Worm (Caenorhabditis elegans) whole organism, L2 larva: ENCODE measurements around the gene sup-18.

ENCODE experiments used
- C34F6.9 ChIP-seq: fragments of 150-350 bp; optimal IDR thresholded peaks from 2 replicates; lab custom pipeline; 2014; ENCODE audit warnings: missing biosample characterization, missing genetic modification characterization
- F13H6.1 ChIP-seq: sonication (generic microtip); optimal IDR thresholded peaks from 2 replicates; lab custom pipeline; 2016; ENCODE audit warnings: missing genetic modification characterization, missing compliant biosample characterization
- R02D3.7 ChIP-seq: fragments of 150-350 bp; optimal IDR thresholded peaks from 2 replicates; lab custom pipeline; 2014; ENCODE audit warnings: missing biosample characterization, missing genetic modification characterization
- Y55F3AM.14 ChIP-seq: fragments of 200-800 bp; sonication (Bioruptor generic); optimal IDR thresholded peaks from 2 replicates; lab custom pipeline; 2018; ENCODE audit warnings: mild to moderate bottlenecking, missing genetic modification characterization, missing compliant biosample characterization
- blmp-1 ChIP-seq: sonication (generic microtip); optimal IDR thresholded peaks from 2 replicates; lab custom pipeline; 2017; ENCODE audit warnings: missing genetic modification characterization, mild to moderate bottlenecking, missing compliant biosample characterization, antibody characterized with exemption, moderate library complexity; ENCODE audit not compliant: insufficient read depth
- ceh-16 ChIP-seq: fragments of 150-350 bp; optimal IDR thresholded peaks from 2 replicates; lab custom pipeline; 2014; ENCODE audit warnings: missing biosample characterization, missing genetic modification characterization
- ceh-82 ChIP-seq: fragments of 150-350 bp; optimal IDR thresholded peaks from 2 replicates; lab custom pipeline; 2014; ENCODE audit warnings: missing biosample characterization, missing genetic modification characterization
- dmd-4 ChIP-seq: sonication (generic microtip); optimal IDR thresholded peaks from 2 replicates; lab custom pipeline; 2017; ENCODE audit warnings: missing biosample characterization, missing genetic modification characterization
- egl-27 ChIP-seq: sonication (generic microtip); optimal IDR thresholded peaks from 3 replicates; lab custom pipeline; 2017; ENCODE audit warnings: missing biosample characterization, missing genetic modification reagents, missing genetic modification characterization
- elt-1 ChIP-seq: fragments of 150-350 bp; optimal IDR thresholded peaks from 2 replicates; lab custom pipeline; 2014; ENCODE audit warnings: missing biosample characterization, missing genetic modification characterization
- gmeb-1 ChIP-seq: fragments of 150-350 bp; optimal IDR thresholded peaks from 2 replicates; lab custom pipeline; 2014; ENCODE audit warnings: missing biosample characterization, missing genetic modification characterization
- lin-11 ChIP-seq: fragments of 150-350 bp; sonication (generic microtip); optimal IDR thresholded peaks from 2 replicates; lab custom pipeline; 2014; ENCODE audit warnings: missing biosample characterization, missing genetic modification characterization, inconsistent platforms, mixed read lengths
- lin-39 ChIP-seq: fragments of 150-350 bp; optimal IDR thresholded peaks from 2 replicates; lab custom pipeline; 2014; ENCODE audit warnings: missing biosample characterization, missing genetic modification reagents, missing genetic modification characterization
- lsy-2 ChIP-seq, 2 experiments: fragments of 150-350 bp in 1 of 2; sonication (generic microtip) in 1 of 2; optimal IDR thresholded peaks; 2 replicates each; lab custom pipeline; 2014 to 2017; ENCODE audit warnings: missing biosample characterization in 2 of 2, missing genetic modification characterization in 2 of 2
- mab-5 ChIP-seq: fragments of 150-350 bp; optimal IDR thresholded peaks from 2 replicates; lab custom pipeline; 2014; ENCODE audit warnings: missing biosample characterization, missing genetic modification characterization
- mbf-1 ChIP-seq: sonication (generic microtip); optimal IDR thresholded peaks from 2 replicates; lab custom pipeline; 2017; ENCODE audit warnings: missing biosample characterization, missing genetic modification characterization
- mdl-1 ChIP-seq, 2 experiments: fragments of 150-350 bp in 1 of 2; sonication (generic microtip) in 1 of 2; optimal IDR thresholded peaks; 2 replicates each; lab custom pipeline; 2017; ENCODE audit warnings: missing biosample characterization in 2 of 2, missing genetic modification characterization in 2 of 2
- nhr-10 ChIP-seq: sonication (generic microtip); optimal IDR thresholded peaks from 2 replicates; lab custom pipeline; 2017; ENCODE audit warnings: missing biosample characterization, missing genetic modification characterization
- nhr-11 ChIP-seq: fragments of 150-350 bp; optimal IDR thresholded peaks from 2 replicates; lab custom pipeline; 2014; ENCODE audit warnings: missing biosample characterization, missing genetic modification characterization
- nhr-12 ChIP-seq: fragments of 150-350 bp; optimal IDR thresholded peaks from 2 replicates; lab custom pipeline; 2014; ENCODE audit warnings: missing biosample characterization, missing genetic modification characterization
- nhr-129 ChIP-seq: fragments of 150-350 bp; optimal IDR thresholded peaks from 2 replicates; lab custom pipeline; 2014; ENCODE audit warnings: missing biosample characterization, missing genetic modification characterization
- nhr-23 ChIP-seq: fragments of 150-350 bp; optimal IDR thresholded peaks from 2 replicates; lab custom pipeline; 2014; ENCODE audit warnings: missing biosample characterization, missing genetic modification reagents, missing genetic modification characterization
- nhr-237 ChIP-seq: fragments of 150-350 bp; optimal IDR thresholded peaks from 2 replicates; lab custom pipeline; 2014; ENCODE audit warnings: missing biosample characterization, missing genetic modification characterization
- nhr-25 ChIP-seq: fragments of 150-350 bp; sonication (generic microtip); optimal IDR thresholded peaks from 3 replicates; lab custom pipeline; 2014; ENCODE audit warnings: missing biosample characterization, missing genetic modification characterization
- nhr-6 ChIP-seq: fragments of 150-350 bp; optimal IDR thresholded peaks from 2 replicates; lab custom pipeline; 2014; ENCODE audit warnings: missing biosample characterization, missing genetic modification characterization
- nhr-77 ChIP-seq: fragments of 150-350 bp; optimal IDR thresholded peaks from 2 replicates; lab custom pipeline; 2014; ENCODE audit warnings: missing biosample characterization, missing genetic modification characterization
- sem-4 ChIP-seq: fragments of 150-350 bp; optimal IDR thresholded peaks from 2 replicates; lab custom pipeline; 2014; ENCODE audit warnings: missing biosample characterization, missing genetic modification reagents, missing genetic modification characterization
- skn-1 ChIP-seq: sonication (generic microtip); optimal IDR thresholded peaks from 2 replicates; lab custom pipeline; 2017; ENCODE audit warnings: missing biosample characterization, missing genetic modification characterization
- sma-3 ChIP-seq: sonication (generic microtip); optimal IDR thresholded peaks from 2 replicates; lab custom pipeline; 2016; ENCODE audit warnings: missing genetic modification reagents, missing genetic modification characterization, missing compliant biosample characterization
- sma-9 ChIP-seq, 2 experiments: fragments of 150-350 bp in 1 of 2; sonication (generic microtip) in 1 of 2; optimal IDR thresholded peaks; 2 replicates each; lab custom pipeline; 2014 to 2016; ENCODE audit warnings: missing genetic modification characterization in 2 of 2, mild to moderate bottlenecking in 1 of 2, missing biosample characterization in 1 of 2, missing compliant biosample characterization in 1 of 2, missing genetic modification reagents in 1 of 2, moderate library complexity in 1 of 2
- snpc-4 ChIP-seq: fragments of 150-350 bp; optimal IDR thresholded peaks from 2 replicates; lab custom pipeline; 2014; ENCODE audit warnings: missing biosample characterization, missing genetic modification characterization
- unc-39 ChIP-seq: fragments of 150-350 bp; optimal IDR thresholded peaks from 2 replicates; lab custom pipeline; 2014; ENCODE audit warnings: missing biosample characterization, missing genetic modification characterization
- unc-55 ChIP-seq: fragments of 150-350 bp; sonication (generic microtip); optimal IDR thresholded peaks from 3 replicates; lab custom pipeline; 2014; ENCODE audit warnings: missing biosample characterization, missing genetic modification reagents, missing genetic modification characterization
- unc-62 ChIP-seq: fragments of 150-350 bp; optimal IDR thresholded peaks from 2 replicates; lab custom pipeline; 2014; ENCODE audit warnings: missing biosample characterization, missing genetic modification reagents, missing genetic modification characterization
- zag-1 ChIP-seq: fragments of 150-350 bp; optimal IDR thresholded peaks from 2 replicates; lab custom pipeline; 2014; ENCODE audit warnings: missing biosample characterization, missing genetic modification characterization
- ztf-1 ChIP-seq: fragments of 200-800 bp; sonication (Bioruptor generic); conservative IDR thresholded peaks from 2 replicates; pipeline ENCODE4 v1.3.6; 2022; ENCODE audit warnings: missing genetic modification characterization, missing compliant biosample characterization
- ztf-11 ChIP-seq: sonication (generic microtip); optimal IDR thresholded peaks from 2 replicates; lab custom pipeline; 2017; ENCODE audit warnings: missing biosample characterization, missing genetic modification characterization
- ztf-4 ChIP-seq: fragments of 150-350 bp; optimal IDR thresholded peaks from 2 replicates; lab custom pipeline; 2014; ENCODE audit warnings: missing biosample characterization, missing genetic modification characterization

The sup-18 gene

ce11 chrIII:7854494-7855184 lies 24.1 kb downstream of the sup-18 start, which contains the start of gene rpl-35 (continued):
- TF ChIP-seq mdl-1 (tag; optimal IDR thresholded peaks at IDR 0.05; lab: Kevin White, UChicago) (peak; percentile 51 to 96), nhr-10 (peak; percentile 94), nhr-25 (peak; percentile 100)

ce11 chrIII:7848173-7848572 lies 30.5 kb downstream of the sup-18 start:
- TF ChIP-seq sma-9 (GFP tag; optimal IDR thresholded peaks at IDR 0.05; lab: Kevin White, UChicago) (peak; percentile 9), sma-9 (tag; optimal IDR thresholded peaks at IDR 0.05; lab: Kevin White, UChicago) (no peak), ceh-82 (no peak), lsy-2 (tag; optimal IDR thresholded peaks at IDR 0.05; lab: Kevin White, UChicago) (peak in 1 of 2 experiments; percentile 17), lin-11 (tag; lab: Kevin White, UChicago) (no peak), C34F6.9 (tag; lab: Kevin White, UChicago) (peak; percentile 50), nhr-237 (tag; lab: Kevin White, UChicago) (no peak), sem-4 (tag; lab: Kevin White, UChicago) (no peak), ztf-1 (no peak), Y55F3AM.14 (GFP tag; lab: Kevin White, UChicago) (no peak), dmd-4 (tag; lab: Kevin White, UChicago) (no peak), nhr-129 (tag; lab: Kevin White, UChicago) (peak; percentile 31), nhr-77 (no peak), unc-62 (no peak), lin-39 (peak; percentile 25), mab-5 (no peak), sma-3 (GFP tag; lab: Kevin White, UChicago) (no peak), nhr-11 (tag; lab: Kevin White, UChicago) (no peak), elt-1 (tag; lab: Kevin White, UChicago) (no peak)

ce11 chrIII:7843536-7843935 lies 35.2 kb downstream of the sup-18 start, which contains the start of gene ZK652.8:
ZK652.8 (minus strand) TSS chrIII:7843636.
- no peak for TF ChIP-seq nhr-6 (tag; lab: Kevin White, UChicago)
- no peak for TF ChIP-seq nhr-12 (tag; lab: Kevin White, UChicago)
- TF ChIP-seq nhr-237 (tag; lab: Kevin White, UChicago), result no peak
- no peak for TF ChIP-seq nhr-11 (tag; lab: Kevin White, UChicago)
- TF ChIP-seq sma-9 (GFP tag; optimal IDR thresholded peaks at IDR 0.05; lab: Kevin White, UChicago), result no peak
- TF ChIP-seq sma-9 (tag; optimal IDR thresholded peaks at IDR 0.05; lab: Kevin White, UChicago), result no peak
- TF ChIP-seq ztf-4 (tag; lab: Kevin White, UChicago), result no peak
- TF ChIP-seq nhr-77, result no peak
- no peak for TF ChIP-seq ztf-1
- TF ChIP-seq ztf-11, result no peak
- no peak for TF ChIP-seq unc-55 (GFP tag; lab: Kevin White, UChicago)
- no peak for TF ChIP-seq nhr-25
- TF ChIP-seq mbf-1, result no peak
- TF ChIP-seq gmeb-1 (tag; lab: Kevin White, UChicago), result no peak
- no peak for TF ChIP-seq R02D3.7 (tag; lab: Kevin White, UChicago)

- TF ChIP-seq sma-9 (GFP tag; optimal IDR thresholded peaks at IDR 0.05; lab: Kevin White, UChicago) (peak; percentile 1), sma-9 (tag; optimal IDR thresholded peaks at IDR 0.05; lab: Kevin White, UChicago) (no peak), dmd-4 (tag; lab: Kevin White, UChicago) (no peak)
Observed at ce11 chrIII:7838907-7839642, 39.6 kb downstream of the sup-18 start, which contains the start of gene ceh-23. ceh-23 (plus strand) TSS chrIII:7839592.

- TF ChIP-seq F13H6.1 (tag; lab: Kevin White, UChicago) (no peak), sma-3 (GFP tag; lab: Kevin White, UChicago) (no peak), egl-27 (no peak), blmp-1 (no peak), nhr-6 (tag; lab: Kevin White, UChicago) (no peak), zag-1 (no peak), unc-39 (tag; lab: Kevin White, UChicago) (no peak), ceh-16 (tag; lab: Kevin White, UChicago) (no peak), nhr-129 (tag; lab: Kevin White, UChicago) (no peak), nhr-10 (no peak), nhr-23 (tag; lab: Kevin White, UChicago) (no peak), ztf-11 (no peak), ztf-4 (tag; lab: Kevin White, UChicago) (no peak), nhr-237 (tag; lab: Kevin White, UChicago) (no peak), snpc-4 (no peak), mdl-1 (tag; optimal IDR thresholded peaks at IDR 0.05; lab: Kevin White, UChicago) (no peak), skn-1 (tag; lab: Kevin White, UChicago) (no peak), nhr-77 (no peak), lin-39 (no peak)
Observed at ce11 chrIII:7837567-7837966, 41.1 kb downstream of the sup-18 start.
